Worm (Caenorhabditis elegans): ENCODE results near the gene sax-7.

ce11 chrIV:8127430-8127829, 65.0 kb downstream of the sax-7 start:
- TF ChIP-seq him-1 (tag; optimal IDR thresholded peaks at IDR 0.05), result no peak
- no peak for TF ChIP-seq dao-5 (tag; optimal IDR thresholded peaks at IDR 0.05)

Measured in whole organism, L4/young adult.